Worm (Caenorhabditis elegans): Measurements from ENCODE around the gene M02B7.7.
"Not testable (repeated sequence)": the region's sequence is repeated elsewhere in the genome, so short reads cannot be mapped to it uniquely, and the experiment has no call there.

ce11 chrIV:3771182-3771581 lies 35.8 kb downstream of the M02B7.7 start:
- 0 out of 2 replicates have a peak, but pooled peaks have one; percentile 8 for TF ChIP-seq flt-1 (GFP tag; IDR thresholded peaks at IDR 0.05)
- not testable (repeated sequence) for TF ChIP-seq cog-1 (tag; optimal IDR thresholded peaks at IDR 0.05); ref-1 (GFP tag; conservative IDR thresholded peaks at IDR 0.05); ztf-23 (GFP tag; IDR thresholded peaks at IDR 0.05); ztf-29 (GFP tag; IDR thresholded peaks at IDR 0.05); T22C8.4 (GFP tag; IDR thresholded peaks at IDR 0.05); tab-1 (GFP tag; IDR thresholded peaks at IDR 0.05); med-1 (GFP tag; optimal IDR thresholded peaks at IDR 0.05; ENCODE audit: insufficient read depth); klf-2 (GFP tag; conservative IDR thresholded peaks at IDR 0.05)
